Fruit fly (Drosophila melanogaster) whole organism, embryonic: ENCODE results near the gene Ltn1.
A peak's percentile ranks its signal among the peaks of the same experiment; 100 is the strongest.

ENCODE experiments used
- B-H2 ChIP-seq: fragments of 200-800 bp; sonication (Bioruptor generic); optimal IDR thresholded peaks from 2 replicates; lab custom pipeline; 2018; ENCODE audit warnings: missing biosample characterization, mild to moderate bottlenecking, missing genetic modification characterization
- CG10267 ChIP-seq: fragments of 200-800 bp; sonication (Bioruptor generic); optimal IDR thresholded peaks from 2 replicates; lab custom pipeline; 2018; ENCODE audit warnings: missing biosample characterization, mild to moderate bottlenecking, missing genetic modification characterization, moderate library complexity
- CG10431 ChIP-seq: fragments of 200-800 bp; sonication (Bioruptor generic); optimal IDR thresholded peaks from 3 replicates; lab custom pipeline; 2018; ENCODE audit warnings: missing biosample characterization, mild to moderate bottlenecking, missing genetic modification characterization
- CG10565 ChIP-seq: fragments of 200-800 bp; sonication (Bioruptor generic); optimal IDR thresholded peaks from 3 replicates; lab custom pipeline; 2016; ENCODE audit warnings: missing biosample characterization, mild to moderate bottlenecking, missing genetic modification characterization
- CG11093 ChIP-seq: fragments of 200-800 bp; sonication (Bioruptor generic); IDR thresholded peaks from 3 replicates; pipeline ENCODE4 v1.3.6; 2022; ENCODE audit warnings: missing biosample characterization, missing genetic modification characterization
- CG11398 ChIP-seq: fragments of 200-800 bp; sonication (Bioruptor generic); optimal IDR thresholded peaks from 2 replicates; lab custom pipeline; 2016; ENCODE audit warnings: missing biosample characterization, missing genetic modification characterization
- CG11456 ChIP-seq: fragments of 200-800 bp; sonication (Bioruptor generic); IDR thresholded peaks from 3 replicates; pipeline ENCODE4 v1.3.6; 2022; ENCODE audit warnings: missing biosample characterization, missing genetic modification characterization
- CG11504 ChIP-seq: fragments of 200-800 bp; sonication (Bioruptor generic); optimal IDR thresholded peaks from 3 replicates; lab custom pipeline; 2019; ENCODE audit warnings: missing biosample characterization, mild to moderate bottlenecking, missing genetic modification characterization, moderate library complexity
- CG12155 ChIP-seq: fragments of 200-800 bp; sonication (Bioruptor generic); optimal IDR thresholded peaks from 3 replicates; lab custom pipeline; 2016; ENCODE audit warnings: missing biosample characterization, missing genetic modification characterization
- CG13624 ChIP-seq: fragments of 200-800 bp; sonication (Bioruptor generic); optimal IDR thresholded peaks from 2 replicates; lab custom pipeline; 2016; ENCODE audit warnings: missing biosample characterization, missing genetic modification characterization
- CG14965 ChIP-seq: fragments of 200-800 bp; sonication (Bioruptor generic); optimal IDR thresholded peaks from 2 replicates; lab custom pipeline; 2016; ENCODE audit warnings: missing biosample characterization, missing genetic modification characterization, borderline replicate concordance
- CG15011 ChIP-seq: fragments of 200-800 bp; sonication (Bioruptor generic); optimal IDR thresholded peaks from 3 replicates; lab custom pipeline; 2018; ENCODE audit warnings: missing biosample characterization, mild to moderate bottlenecking, missing genetic modification characterization
- CG15479 ChIP-seq: fragments of 200-800 bp; sonication (Bioruptor generic); optimal IDR thresholded peaks from 3 replicates; lab custom pipeline; 2019; ENCODE audit warnings: missing biosample characterization, mild to moderate bottlenecking, missing genetic modification characterization, moderate library complexity
- CG18011 ChIP-seq: fragments of 200-800 bp; sonication (Bioruptor generic); optimal IDR thresholded peaks from 2 replicates; lab custom pipeline; 2017; ENCODE audit warnings: missing biosample characterization, missing genetic modification characterization, mild to moderate bottlenecking, moderate library complexity, missing genotype
- CG18476 ChIP-seq: fragments of 200-800 bp; sonication (Bioruptor generic); optimal IDR thresholded peaks from 2 replicates; lab custom pipeline; 2016; ENCODE audit warnings: missing biosample characterization, mild to moderate bottlenecking, missing genetic modification characterization
- CG3065 ChIP-seq: fragments of 200-800 bp; sonication (Bioruptor generic); optimal IDR thresholded peaks from 2 replicates; lab custom pipeline; 2016; ENCODE audit warnings: missing biosample characterization, missing genetic modification characterization
- CG31365 ChIP-seq: fragments of 200-800 bp; sonication (Bioruptor generic); optimal IDR thresholded peaks from 2 replicates; lab custom pipeline; 2018; ENCODE audit warnings: missing biosample characterization, mild to moderate bottlenecking, missing genetic modification characterization
- CG32532 ChIP-seq: fragments of 200-800 bp; sonication (Bioruptor generic); IDR thresholded peaks from 2 replicates; pipeline ENCODE4 v1.3.6; 2022; ENCODE audit warnings: missing biosample characterization, missing genetic modification characterization
- CG3838 ChIP-seq: fragments of 200-800 bp; sonication (Bioruptor generic); optimal IDR thresholded peaks from 3 replicates; lab custom pipeline; 2016; ENCODE audit warnings: missing biosample characterization, missing genetic modification characterization
- CG43689 ChIP-seq: fragments of 200-800 bp; sonication (Bioruptor generic); IDR thresholded peaks from 2 replicates; pipeline ENCODE4 v1.3.6; 2022; ENCODE audit warnings: missing biosample characterization, missing genetic modification characterization
- CG5180 ChIP-seq: fragments of 200-800 bp; sonication (Bioruptor generic); optimal IDR thresholded peaks from 3 replicates; lab custom pipeline; 2017; ENCODE audit warnings: missing biosample characterization, missing genetic modification characterization, mild to moderate bottlenecking, moderate library complexity, missing genetic modification reagents
- CG6254 ChIP-seq: fragments of 200-800 bp; sonication (Bioruptor generic); optimal IDR thresholded peaks from 3 replicates; lab custom pipeline; 2017; ENCODE audit warnings: mild to moderate bottlenecking, missing biosample characterization, missing genetic modification reagents, missing genetic modification characterization
- CG6689 ChIP-seq: fragments of 200-800 bp; sonication (Bioruptor generic); IDR thresholded peaks from 2 replicates; pipeline ENCODE4 v1.3.6; 2022; ENCODE audit warnings: missing biosample characterization, missing genetic modification characterization
- CG6765 ChIP-seq: fragments of 200-800 bp; sonication (Bioruptor generic); optimal IDR thresholded peaks from 3 replicates; lab custom pipeline; 2017; ENCODE audit warnings: missing biosample characterization, mild to moderate bottlenecking, missing genetic modification characterization
- CG9437 ChIP-seq: fragments of 200-800 bp; sonication (Bioruptor generic); optimal IDR thresholded peaks from 2 replicates; lab custom pipeline; 2018; ENCODE audit warnings: missing biosample characterization, mild to moderate bottlenecking, missing genetic modification characterization
- Camta ChIP-seq: fragments of 200-800 bp; sonication (Bioruptor generic); optimal IDR thresholded peaks from 2 replicates; lab custom pipeline; 2016; ENCODE audit warnings: missing biosample characterization, missing genetic modification characterization
- D19A ChIP-seq: fragments of 200-800 bp; optimal IDR thresholded peaks from 3 replicates; lab custom pipeline; 2019; ENCODE audit warnings: missing biosample characterization, mild to moderate bottlenecking, missing genetic modification characterization, moderate library complexity
- Deaf1 ChIP-seq: fragments of 200-800 bp; optimal IDR thresholded peaks from 3 replicates; lab custom pipeline; 2019; ENCODE audit warnings: missing biosample characterization, mild to moderate bottlenecking, missing genetic modification characterization, moderate library complexity
- Hey ChIP-seq: fragments of 200-800 bp; sonication (Bioruptor generic); optimal IDR thresholded peaks from 3 replicates; lab custom pipeline; 2018; ENCODE audit warnings: missing biosample characterization, mild to moderate bottlenecking, missing genetic modification characterization
- HmgZ ChIP-seq: fragments of 200-800 bp; sonication (Bioruptor generic); optimal IDR thresholded peaks from 2 replicates; lab custom pipeline; 2018; ENCODE audit warnings: missing biosample characterization, mild to moderate bottlenecking, missing genetic modification characterization
- Hr51 ChIP-seq, 2 experiments: fragments of 200-800 bp; sonication (Bioruptor generic); optimal IDR thresholded peaks; 2 replicates in 1 of 2; 3 replicates in 1 of 2; lab custom pipeline; 2016 to 2018; ENCODE audit warnings: missing biosample characterization in 2 of 2, missing genetic modification characterization in 2 of 2, mild to moderate bottlenecking in 1 of 2, moderate library complexity in 1 of 2
- Med ChIP-seq: fragments of 200-800 bp; sonication (Bioruptor generic); peaks from one replicate; lab custom pipeline; 2016; ENCODE audit warnings: missing biosample characterization, missing genetic modification characterization, mild to moderate bottlenecking, inconsistent platforms, moderate library complexity
- Poxn ChIP-seq: fragments of 200-800 bp; sonication (Bioruptor generic); IDR thresholded peaks from 2 replicates; pipeline ENCODE4 v1.3.6; 2022; ENCODE audit warnings: missing biosample characterization, missing genetic modification characterization
- Ptx1 ChIP-seq: fragments of 200-800 bp; sonication (Bioruptor generic); IDR thresholded peaks from 2 replicates; pipeline ENCODE4 v1.3.6; 2022; ENCODE audit warnings: missing biosample characterization, missing genetic modification characterization
- Sin3A ChIP-seq: fragments of >200 bp; optimal IDR thresholded peaks from 2 replicates; lab custom pipeline; 2018
- Sry-β ChIP-seq: fragments of 200-800 bp; sonication (Bioruptor generic); optimal IDR thresholded peaks from 2 replicates; lab custom pipeline; 2018; ENCODE audit warnings: missing biosample characterization, mild to moderate bottlenecking, missing genetic modification characterization, moderate library complexity
- Usf ChIP-seq: fragments of 200-800 bp; sonication (Bioruptor generic); optimal IDR thresholded peaks from 2 replicates; lab custom pipeline; 2017; ENCODE audit warnings: missing genotype, missing biosample characterization, missing genetic modification characterization
- btn ChIP-seq: fragments of 200-800 bp; sonication (Bioruptor generic); optimal IDR thresholded peaks from 2 replicates; lab custom pipeline; 2016; ENCODE audit warnings: missing biosample characterization, missing genetic modification characterization
- chif ChIP-seq, 2 experiments: fragments of 200-800 bp; sonication (Bioruptor generic); optimal IDR thresholded peaks; 3 replicates each; lab custom pipeline; 2016; ENCODE audit warnings: missing biosample characterization in 2 of 2, missing genetic modification characterization in 2 of 2
- ci ChIP-seq: fragments of 200-800 bp; sonication (Bioruptor generic); IDR thresholded peaks from 3 replicates; pipeline ENCODE4 v1.3.6; 2022; ENCODE audit warnings: missing biosample characterization, missing genetic modification characterization
- dimm ChIP-seq: fragments of 200-800 bp; sonication (Bioruptor generic); IDR thresholded peaks from 2 replicates; pipeline ENCODE4 v1.3.6; 2022; ENCODE audit warnings: missing biosample characterization, missing genetic modification characterization
- disco-r ChIP-seq: fragments of 200-800 bp; sonication (Bioruptor generic); optimal IDR thresholded peaks from 2 replicates; lab custom pipeline; 2016; ENCODE audit warnings: missing biosample characterization, missing genetic modification characterization
- fd96Cb ChIP-seq: fragments of 200-800 bp; sonication (Bioruptor generic); optimal IDR thresholded peaks from 2 replicates; lab custom pipeline; 2018; ENCODE audit warnings: missing biosample characterization, mild to moderate bottlenecking, missing genetic modification characterization, moderate library complexity
- fru ChIP-seq: fragments of >200 bp; optimal IDR thresholded peaks from 2 replicates; lab custom pipeline; 2017
- gro ChIP-seq: fragments of 200-800 bp; sonication (Bioruptor generic); optimal IDR thresholded peaks from 2 replicates; lab custom pipeline; 2016; ENCODE audit warnings: missing biosample characterization, missing genetic modification characterization
- ham ChIP-seq: fragments of 200-800 bp; sonication (Bioruptor generic); IDR thresholded peaks from 2 replicates; pipeline ENCODE4 v1.3.6; 2022; ENCODE audit warnings: missing biosample characterization, missing genetic modification characterization
- kay ChIP-seq: fragments of 200-800 bp; sonication (Bioruptor generic); optimal IDR thresholded peaks from 2 replicates; lab custom pipeline; 2016; ENCODE audit warnings: missing biosample characterization, missing genetic modification characterization
- pzg ChIP-seq: fragments of 200-800 bp; sonication (Bioruptor generic); optimal IDR thresholded peaks from 3 replicates; lab custom pipeline; 2018; ENCODE audit warnings: missing biosample characterization, mild to moderate bottlenecking, missing genetic modification characterization, moderate library complexity
- sug ChIP-seq: fragments of 200-800 bp; optimal IDR thresholded peaks from 2 replicates; lab custom pipeline; 2019; ENCODE audit warnings: missing biosample characterization, mild to moderate bottlenecking, missing genetic modification characterization, moderate library complexity
- tna ChIP-seq: fragments of 200-800 bp; sonication (Bioruptor generic); IDR thresholded peaks from 2 replicates; pipeline ENCODE4 v1.3.6; 2022; ENCODE audit warnings: missing biosample characterization, missing genetic modification characterization; ENCODE audit not compliant: partially characterized antibody
- zfh2 ChIP-seq: fragments of 200-800 bp; sonication (Bioruptor generic); optimal IDR thresholded peaks from 2 replicates; lab custom pipeline; 2016; ENCODE audit warnings: missing biosample characterization, missing genetic modification characterization

Ltn1 gene

dm6 chr3L:19590422-19590821 lies 38.3 kb upstream of the Ltn1 start, which contains the start of gene CG14100 (continued):
- TF ChIP-seq ci (peak; percentile 100), chif (GFP tag; optimal IDR thresholded peaks at IDR 0.05; lab: Kevin White, UChicago) (peak; percentile 100), Usf (GFP tag; lab: Kevin White, UChicago) (peak; percentile 100), CG10431 (peak; percentile 99), dimm (GFP tag; lab: Robert Waterston, UW) (peak; percentile 100), btn (GFP tag; lab: Kevin White, UChicago) (peak; percentile 100), CG9437 (GFP tag; lab: Kevin White, UChicago) (peak; percentile 98), Ptx1 (GFP tag; lab: Robert Waterston, UW) (peak; percentile 100), CG43689 (GFP tag; lab: Robert Waterston, UW) (peak; percentile 100), Hey (peak; percentile 100), CG10565 (GFP tag; lab: Kevin White, UChicago) (peak; percentile 100), Sin3A (lab: Kevin White, UChicago) (peak; percentile 11), kay (peak; percentile 100), CG11398 (GFP tag; lab: Kevin White, UChicago) (peak; percentile 100), zfh2 (GFP tag; lab: Kevin White, UChicago) (peak; percentile 100), sug (tag; lab: Kevin White, UChicago) (peak; percentile 100), CG11456 (GFP tag; lab: Robert Waterston, UW) (peak; percentile 100), CG11093 (GFP tag; lab: Robert Waterston, UW) (peak; percentile 100), CG15011 (GFP tag; lab: Kevin White, UChicago) (peak; percentile 100), Sry-β (GFP tag; lab: Kevin White, UChicago) (peak; percentile 87), gro (GFP tag; lab: Kevin White, UChicago) (peak; percentile 100), fd96Cb (tag; lab: Kevin White, UChicago) (peak; percentile 100), CG5180 (peak; percentile 96), HmgZ (tag; lab: Kevin White, UChicago) (peak; percentile 100), CG14965 (GFP tag; lab: Kevin White, UChicago) (peak; percentile 96), ham (GFP tag; lab: Robert Waterston, UW) (peak; percentile 100), CG11504 (tag; lab: Kevin White, UChicago) (peak; percentile 99), disco-r (GFP tag; lab: Kevin White, UChicago) (peak; percentile 100), CG6254 (peak; percentile 99), Med (GFP tag; lab: Kevin White, UChicago) (peak; percentile 100), CG6689 (peak; percentile 100), tna (no peak), CG3065 (GFP tag; lab: Kevin White, UChicago) (peak; percentile 100), D19A (tag; lab: Kevin White, UChicago) (peak; percentile 98), CG18011 (GFP tag; lab: Kevin White, UChicago) (peak; percentile 95), fru (lab: Kevin White, UChicago) (no peak), CG3838 (GFP tag; lab: Kevin White, UChicago) (peak; percentile 100), CG13624 (peak; percentile 100), CG12155 (GFP tag; lab: Kevin White, UChicago) (peak; percentile 100), Poxn (GFP tag; lab: Robert Waterston, UW) (peak; percentile 100), Hr51 (GFP tag; optimal IDR thresholded peaks at IDR 0.05; lab: Kevin White, UChicago) (peak; percentile 100), B-H2 (GFP tag; lab: Kevin White, UChicago) (peak; percentile 100), CG15479 (GFP tag; lab: Kevin White, UChicago) (peak; percentile 94), CG18476 (GFP tag; lab: Kevin White, UChicago) (peak; percentile 100), CG6765 (peak; percentile 100), Deaf1 (tag; lab: Kevin White, UChicago) (peak; percentile 92), Camta (peak; percentile 100), CG32532 (GFP tag; lab: Robert Waterston, UW) (peak; percentile 100), CG10267 (tag; lab: Kevin White, UChicago) (peak; percentile 100), CG31365 (tag; lab: Kevin White, UChicago) (peak; percentile 97), pzg (GFP tag; lab: Kevin White, UChicago) (peak; percentile 90)
